Worm (Caenorhabditis elegans): Measurements from ENCODE around the gene algn-11.

DNA sequence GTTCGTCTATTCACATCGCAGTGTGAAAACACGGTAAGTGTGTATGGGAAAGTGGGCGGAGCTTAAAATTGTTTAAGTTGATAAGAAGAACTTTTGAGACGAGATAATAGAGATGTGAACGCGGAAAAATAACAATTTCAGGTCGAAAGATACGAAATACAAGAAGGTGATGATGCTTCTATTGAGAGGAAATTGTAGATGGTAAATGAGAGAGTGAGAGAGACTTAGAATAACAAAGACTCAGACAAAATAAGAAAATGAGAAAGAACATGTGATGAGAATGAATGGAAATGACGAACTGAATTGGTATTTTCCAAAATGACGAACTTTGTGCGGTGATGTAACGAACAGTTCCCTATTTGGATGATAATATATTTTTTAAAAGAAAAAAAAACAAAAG, 19.3 kb downstream of the algn-11 start:
- no peak for TF ChIP-seq fkh-10 (GFP tag; optimal IDR thresholded peaks at IDR 0.05)
- TF ChIP-seq unc-42 (tag; optimal IDR thresholded peaks at IDR 0.05): no peak
- TF ChIP-seq ttx-3 (tag; optimal IDR thresholded peaks at IDR 0.05): no peak
